Worm (Caenorhabditis elegans): ENCODE measurements around the gene C03A3.9.

Gene C03A3.9

DNA sequence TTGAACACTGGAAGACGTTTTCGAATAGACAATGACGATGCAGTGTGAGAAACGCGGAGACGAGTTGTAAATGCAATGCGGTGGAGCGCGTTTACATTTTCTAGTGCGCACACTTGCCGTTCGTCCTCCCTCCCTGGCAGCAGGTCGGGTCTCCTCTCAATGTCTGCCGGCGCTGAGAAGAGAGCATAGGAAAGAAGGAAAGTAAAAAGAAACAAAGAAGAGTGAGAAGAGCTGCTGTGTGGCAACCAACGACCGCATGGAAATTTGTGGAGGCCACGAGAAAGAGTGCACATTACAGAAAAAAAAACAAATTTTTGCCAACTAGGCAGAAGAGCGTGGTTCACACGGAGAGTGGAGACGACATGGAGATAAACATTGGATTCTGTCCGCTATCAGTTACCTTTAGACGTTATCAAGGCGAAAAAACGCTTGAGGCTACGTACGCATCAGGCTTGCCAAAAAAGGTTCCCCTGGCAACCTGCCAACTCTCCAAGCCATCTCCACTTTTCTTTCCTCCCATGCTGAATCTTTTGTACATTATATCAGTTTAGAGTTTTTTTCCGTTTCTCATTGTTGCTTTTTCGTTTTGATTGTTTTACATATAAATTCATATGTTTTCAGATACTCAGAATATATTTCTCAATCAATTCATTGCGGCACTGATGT is 33.0 kb downstream of the C03A3.9 start, which contains the start of the genes snrp-40.1 and F08G12.3 (continued):
- no peak for TF ChIP-seq athp-1 (tag; optimal IDR thresholded peaks at IDR 0.05)
- TF ChIP-seq nfya-2 (GFP tag; IDR thresholded peaks at IDR 0.05): no peak
- no peak for TF ChIP-seq ceh-79 (tag; optimal IDR thresholded peaks at IDR 0.05)
- TF ChIP-seq F49E8.2 (tag; optimal IDR thresholded peaks at IDR 0.05; ENCODE audit: insufficient read depth): no peak
- TF ChIP-seq T26A5.8 (tag; optimal IDR thresholded peaks at IDR 0.05): no peak

DNA sequence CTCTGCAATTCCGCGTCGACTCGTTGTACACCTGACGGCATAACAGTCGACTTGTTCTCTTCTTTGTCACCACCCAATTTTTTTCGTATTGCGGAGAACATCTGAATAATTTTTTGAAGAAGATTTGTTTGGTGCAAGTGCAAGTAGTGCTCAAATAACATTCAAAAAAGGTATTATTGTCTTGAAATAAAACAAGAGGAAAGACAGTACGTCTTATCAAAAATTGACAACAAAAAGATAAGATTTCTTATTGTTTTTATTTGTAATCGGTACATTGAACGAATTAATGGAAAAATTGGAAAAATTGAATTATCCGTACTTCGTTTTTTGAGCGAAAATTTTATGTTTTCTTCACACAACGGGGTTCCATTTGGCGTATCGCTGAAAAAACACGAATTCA is 39.0 kb downstream of the C03A3.9 start, which contains the start of gene F08G12.1:
Gene F08G12.1 (minus strand): TSS at position 101 of the 400 bp plus-strand sequence.
- TF ChIP-seq ztf-25 (GFP tag; IDR thresholded peaks at IDR 0.05) (no peak), somi-1 (GFP tag; optimal IDR thresholded peaks at IDR 0.05) (no peak), D2030.7 (GFP tag; IDR thresholded peaks at IDR 0.05) (no peak), pha-4 (tag; optimal IDR thresholded peaks at IDR 0.05) (no peak), mel-28 (tag; optimal IDR thresholded peaks at IDR 0.05; ENCODE audit: borderline replicate concordance) (no peak), T07F8.4 (tag; optimal IDR thresholded peaks at IDR 0.05) (no peak), K12H6.12 (tag; optimal IDR thresholded peaks at IDR 0.05) (no peak), unc-130 (GFP tag; optimal IDR thresholded peaks at IDR 0.05) (no peak), ekl-4 (GFP tag; IDR thresholded peaks at IDR 0.05) (no peak), dpff-1 (tag; optimal IDR thresholded peaks at IDR 0.05) (no peak)

DNA sequence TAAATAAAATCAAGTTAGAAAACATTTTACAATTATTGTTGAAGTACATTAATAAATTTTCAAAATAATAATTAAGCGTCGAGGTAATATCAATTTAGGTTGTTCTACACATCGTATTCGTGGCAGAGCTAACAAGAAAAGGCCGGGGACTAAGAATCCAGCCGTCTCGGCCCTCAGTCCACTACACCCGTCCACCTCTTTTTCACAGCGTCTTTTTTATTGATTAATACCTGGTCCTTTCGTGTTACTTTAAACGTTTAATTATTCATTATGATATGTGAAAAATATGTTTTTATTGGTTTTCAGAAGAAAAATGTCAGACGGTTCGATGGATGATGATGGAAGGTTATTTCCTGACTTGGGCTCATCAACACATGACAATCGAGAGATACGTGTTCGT is 40.2 kb downstream of the C03A3.9 start, which contains the start of gene vhl-1:
Gene vhl-1 (plus strand): TSS at position 301 of the 400 bp plus-strand sequence.
- TF ChIP-seq snpc-1.1 (tag; optimal IDR thresholded peaks at IDR 0.05; ENCODE audit: insufficient read depth): no peak
- TF ChIP-seq zfh-2 (GFP tag; conservative IDR thresholded peaks at IDR 0.05): no peak
- TF ChIP-seq ets-4 (GFP tag; optimal IDR thresholded peaks at IDR 0.05): no peak
- TF ChIP-seq nhr-179 (tag; optimal IDR thresholded peaks at IDR 0.05): no peak
- TF ChIP-seq efl-1 (GFP tag; optimal IDR thresholded peaks at IDR 0.05): no peak
- no peak for TF ChIP-seq ceh-58 (GFP tag; IDR thresholded peaks at IDR 0.05)
- TF ChIP-seq mel-28 (tag; optimal IDR thresholded peaks at IDR 0.05; ENCODE audit: borderline replicate concordance): no peak
- TF ChIP-seq tbx-9 (tag; optimal IDR thresholded peaks at IDR 0.05; ENCODE audit: borderline replicate concordance): no peak
- no peak for TF ChIP-seq ekl-4 (GFP tag; IDR thresholded peaks at IDR 0.05)
- no peak for TF ChIP-seq ceh-100 (GFP tag; IDR thresholded peaks at IDR 0.05)
- TF ChIP-seq B0261.1 (tag; optimal IDR thresholded peaks at IDR 0.05): no peak

DNA sequence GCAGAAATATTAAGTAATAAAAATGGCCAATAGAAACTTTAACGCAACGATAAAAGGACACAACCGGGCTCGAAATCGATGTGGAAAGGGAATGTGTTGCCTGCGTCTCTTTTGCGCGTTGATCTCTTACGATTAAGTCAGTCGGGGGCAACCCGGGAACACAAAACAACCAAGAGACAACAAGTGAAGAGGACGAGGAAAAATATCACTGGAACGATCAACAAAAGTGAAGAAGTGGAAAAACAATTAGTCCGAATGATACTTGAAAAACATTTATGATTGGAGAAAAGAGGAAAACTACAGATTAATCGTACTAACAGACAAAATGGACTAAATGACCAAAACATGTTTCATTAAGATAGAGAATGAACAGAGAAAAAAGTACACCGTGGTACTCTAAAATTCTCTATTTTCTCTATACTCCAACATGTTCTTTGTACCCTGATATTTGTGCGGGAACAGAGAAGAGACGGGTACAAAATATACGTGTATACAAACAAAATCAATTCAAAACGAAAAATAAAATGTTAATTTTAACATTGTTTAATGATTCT is 43.6 kb downstream of the C03A3.9 start, which contains the start of gene F08G12.5:
Gene F08G12.5 (minus strand): TSS at position 1 of the 554 bp plus-strand sequence.
- TF ChIP-seq Y56A3A.18 (GFP tag; IDR thresholded peaks at IDR 0.05) (no peak), lsy-27 (tag; optimal IDR thresholded peaks at IDR 0.05; ENCODE audit: borderline replicate concordance, insufficient read depth) (no peak), nhr-27 (tag; optimal IDR thresholded peaks at IDR 0.05) (no peak), let-526 (GFP tag; IDR thresholded peaks at IDR 0.05) (no peak), B0261.1 (tag; optimal IDR thresholded peaks at IDR 0.05) (no peak), sdz-38 (tag; optimal IDR thresholded peaks at IDR 0.05) (no peak)

DNA sequence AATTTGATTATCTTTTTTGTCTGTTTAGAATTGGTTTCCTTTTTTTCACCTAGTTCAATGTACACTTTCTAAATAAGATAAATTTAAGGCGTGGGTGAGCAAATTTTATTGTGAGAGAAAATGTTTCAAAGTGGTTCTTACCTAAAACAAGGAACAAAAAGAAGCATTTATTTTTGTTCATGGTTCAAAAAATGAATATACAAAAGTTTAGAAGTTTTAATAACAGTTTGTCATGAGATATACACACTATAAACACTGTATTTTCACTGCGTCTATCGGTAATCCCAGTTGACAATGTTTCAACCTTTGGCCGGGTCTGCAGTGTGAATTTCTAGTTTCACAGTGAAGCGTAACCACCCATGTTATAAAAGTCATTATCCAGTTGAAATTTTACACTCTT is 48.6 kb downstream of the C03A3.9 start, which contains the start of gene F08G12.11:
Gene F08G12.11 (minus strand): TSS at position 181 of the 400 bp plus-strand sequence.
- TF ChIP-seq ceh-91 (GFP tag; IDR thresholded peaks at IDR 0.05): no peak
- TF ChIP-seq ceh-79 (tag; optimal IDR thresholded peaks at IDR 0.05): no peak
- TF ChIP-seq xnd-1 (tag; optimal IDR thresholded peaks at IDR 0.05): no peak
- no peak for TF ChIP-seq attf-6 (GFP tag; IDR thresholded peaks at IDR 0.05)
- no peak for TF ChIP-seq nfyb-1 (GFP tag; IDR thresholded peaks at IDR 0.05)
- TF ChIP-seq attf-3 (GFP tag; conservative IDR thresholded peaks at IDR 0.05): no peak
- no peak for TF ChIP-seq ztf-18 (tag; optimal IDR thresholded peaks at IDR 0.05)
- TF ChIP-seq F33H1.4 (GFP tag; IDR thresholded peaks at IDR 0.05): no peak
- no peak for TF ChIP-seq lin-40 (tag; optimal IDR thresholded peaks at IDR 0.05)
- no peak for TF ChIP-seq bed-1 (GFP tag; IDR thresholded peaks at IDR 0.05)
- no peak for TF ChIP-seq madf-6 (GFP tag; IDR thresholded peaks at IDR 0.05)
- no peak for TF ChIP-seq Y53F4B.3 (GFP tag; IDR thresholded peaks at IDR 0.05)
- TF ChIP-seq sea-2 (GFP tag; IDR thresholded peaks at IDR 0.05): no peak
- no peak for TF ChIP-seq snpc-3.4 (tag; optimal IDR thresholded peaks at IDR 0.05)
